Fruit fly (Drosophila melanogaster) whole organism, embryonic: ENCODE data around the gene Obp19b.

Experiments
- Awh ChIP-seq: fragments of 200-800 bp; sonication (Bioruptor generic); IDR thresholded peaks from 2 replicates; pipeline ENCODE4, ENCODE4 v1.3.6; 2022; ENCODE audit warnings: missing biosample characterization, missing genetic modification characterization
- CG10366 ChIP-seq: fragments of 200-800 bp; sonication (Bioruptor generic); IDR thresholded peaks from 2 replicates; pipeline ENCODE4 v1.3.6; 2022; ENCODE audit warnings: missing biosample characterization, missing genetic modification characterization
- CG11695 ChIP-seq: fragments of 200-800 bp; sonication (Bioruptor generic); IDR thresholded peaks from 3 replicates; pipeline ENCODE4 v1.3.6; 2022; ENCODE audit warnings: missing biosample characterization, missing genetic modification characterization
- CG12942 ChIP-seq: fragments of 200-800 bp; sonication (Bioruptor generic); optimal IDR thresholded peaks from 3 replicates; lab custom pipeline; 2016; ENCODE audit warnings: missing biosample characterization, missing genetic modification characterization
- CG13624 ChIP-seq: fragments of 200-800 bp; sonication (Bioruptor generic); optimal IDR thresholded peaks from 2 replicates; lab custom pipeline; 2016; ENCODE audit warnings: missing biosample characterization, missing genetic modification characterization
- CG14014 ChIP-seq: fragments of 200-800 bp; sonication (Bioruptor generic); IDR thresholded peaks from 2 replicates; pipeline ENCODE4 v1.3.6; 2022; ENCODE audit warnings: missing biosample characterization, missing genetic modification characterization
- CG14441 ChIP-seq: fragments of 200-800 bp; sonication (Bioruptor generic); IDR thresholded peaks from 2 replicates; pipeline ENCODE4 v1.3.6; 2022; ENCODE audit warnings: missing biosample characterization, missing genetic modification characterization
- CG15073 ChIP-seq: fragments of 200-800 bp; sonication (Bioruptor generic); optimal IDR thresholded peaks from 2 replicates; lab custom pipeline; 2016; ENCODE audit warnings: missing biosample characterization, missing genetic modification characterization
- CG2202 ChIP-seq: fragments of 200-800 bp; sonication (Bioruptor generic); optimal IDR thresholded peaks from 2 replicates; lab custom pipeline; 2018; ENCODE audit warnings: missing biosample characterization, mild to moderate bottlenecking, missing genetic modification characterization
- CG30403 ChIP-seq: fragments of 200-800 bp; sonication (Bioruptor generic); optimal IDR thresholded peaks from 3 replicates; lab custom pipeline; 2016; ENCODE audit warnings: missing biosample characterization, missing genetic modification characterization
- CG31224 ChIP-seq: fragments of 200-800 bp; sonication (Bioruptor generic); IDR thresholded peaks from 2 replicates; pipeline ENCODE4 v1.3.6; 2022; ENCODE audit warnings: missing biosample characterization, missing genetic modification characterization
- CG32772 ChIP-seq: fragments of 200-800 bp; sonication (Bioruptor generic); IDR thresholded peaks from 2 replicates; pipeline ENCODE4 v1.3.6; 2022; ENCODE audit warnings: missing biosample characterization, missing genetic modification characterization
- CG4328 ChIP-seq: fragments of 200-800 bp; sonication (Bioruptor generic); optimal IDR thresholded peaks from 3 replicates; lab custom pipeline; 2017; ENCODE audit warnings: missing biosample characterization, missing genetic modification reagents, missing genetic modification characterization
- CG4730 ChIP-seq: fragments of 200-800 bp; sonication (Bioruptor generic); IDR thresholded peaks from 2 replicates; pipeline ENCODE4 v1.3.6; 2022; ENCODE audit warnings: missing biosample characterization, missing genetic modification characterization
- CG6272 ChIP-seq: fragments of 200-800 bp; sonication (Bioruptor generic); IDR thresholded peaks from 2 replicates; pipeline ENCODE4 v1.3.6; 2022; ENCODE audit warnings: missing biosample characterization, missing genetic modification characterization
- CG6654 ChIP-seq: fragments of 200-800 bp; sonication (Bioruptor generic); optimal IDR thresholded peaks from 2 replicates; lab custom pipeline; 2017; ENCODE audit warnings: missing biosample characterization, mild to moderate bottlenecking, missing genetic modification characterization
- CG7839 ChIP-seq: fragments of 200-800 bp; sonication (Bioruptor generic); optimal IDR thresholded peaks from 3 replicates; lab custom pipeline; 2018; ENCODE audit warnings: missing biosample characterization, mild to moderate bottlenecking, missing genetic modification characterization, moderate library complexity
- CG9876 ChIP-seq: fragments of 200-800 bp; sonication (Bioruptor generic); optimal IDR thresholded peaks from 2 replicates; lab custom pipeline; 2016; ENCODE audit warnings: missing biosample characterization, missing genetic modification characterization
- Chrac-16 ChIP-seq: fragments of 200-800 bp; sonication (Bioruptor generic); optimal IDR thresholded peaks from 3 replicates; lab custom pipeline; 2016; ENCODE audit warnings: missing biosample characterization, missing genetic modification characterization
- D19A ChIP-seq: fragments of 200-800 bp; optimal IDR thresholded peaks from 3 replicates; lab custom pipeline; 2019; ENCODE audit warnings: missing biosample characterization, mild to moderate bottlenecking, missing genetic modification characterization, moderate library complexity
- Dek ChIP-seq: fragments of 200-800 bp; sonication (Bioruptor generic); optimal IDR thresholded peaks from 3 replicates; lab custom pipeline; 2019; ENCODE audit warnings: missing biosample characterization, mild to moderate bottlenecking, missing genetic modification characterization, moderate library complexity
- Dip3 ChIP-seq: fragments of 200-800 bp; sonication (Bioruptor generic); optimal IDR thresholded peaks from 3 replicates; lab custom pipeline; 2016; ENCODE audit warnings: missing biosample characterization, missing genetic modification characterization
- H2.0 ChIP-seq: fragments of 200-800 bp; sonication (Bioruptor generic); IDR thresholded peaks from 2 replicates; pipeline ENCODE4 v1.3.6; 2022; ENCODE audit warnings: missing biosample characterization, missing genetic modification characterization
- HLHmδ ChIP-seq: fragments of 200-800 bp; sonication (Bioruptor generic); optimal IDR thresholded peaks from 2 replicates; lab custom pipeline; 2018; ENCODE audit warnings: missing biosample characterization, mild to moderate bottlenecking, missing genetic modification characterization, moderate library complexity
- Hand ChIP-seq: fragments of 200-800 bp; sonication (Bioruptor generic); optimal IDR thresholded peaks from 2 replicates; lab custom pipeline; 2017; ENCODE audit warnings: mild to moderate bottlenecking, missing biosample characterization, missing genetic modification reagents, missing genetic modification characterization
- MESR4 ChIP-seq: fragments of 200-800 bp; sonication (Bioruptor generic); optimal IDR thresholded peaks from 2 replicates; lab custom pipeline; 2018; ENCODE audit warnings: missing biosample characterization, mild to moderate bottlenecking, missing genetic modification characterization, moderate library complexity
- Med ChIP-seq: fragments of 200-800 bp; sonication (Bioruptor generic); peaks from one replicate; lab custom pipeline; 2016; ENCODE audit warnings: missing biosample characterization, missing genetic modification characterization, mild to moderate bottlenecking, inconsistent platforms, moderate library complexity
- Nf-YA ChIP-seq: fragments of 200-800 bp; sonication (Bioruptor generic); IDR thresholded peaks from 2 replicates; pipeline ENCODE4 v1.3.6; 2022; ENCODE audit warnings: missing biosample characterization, missing genetic modification characterization
- Optix ChIP-seq: fragments of 200-800 bp; sonication (Bioruptor generic); IDR thresholded peaks from 3 replicates; pipeline ENCODE4 v1.3.6; 2022; ENCODE audit warnings: missing biosample characterization, missing genetic modification characterization
- Six4 ChIP-seq: fragments of 200-800 bp; sonication (Bioruptor generic); optimal IDR thresholded peaks from 2 replicates; lab custom pipeline; 2016; ENCODE audit warnings: missing biosample characterization, missing genetic modification characterization
- Sry-β ChIP-seq: fragments of 200-800 bp; sonication (Bioruptor generic); optimal IDR thresholded peaks from 2 replicates; lab custom pipeline; 2018; ENCODE audit warnings: missing biosample characterization, mild to moderate bottlenecking, missing genetic modification characterization, moderate library complexity
- Usf ChIP-seq: fragments of 200-800 bp; sonication (Bioruptor generic); optimal IDR thresholded peaks from 2 replicates; lab custom pipeline; 2017; ENCODE audit warnings: missing genotype, missing biosample characterization, missing genetic modification characterization
- ac ChIP-seq: fragments of 200-800 bp; sonication (Bioruptor generic); optimal IDR thresholded peaks from 3 replicates; lab custom pipeline; 2017; ENCODE audit warnings: missing biosample characterization, mild to moderate bottlenecking, missing genetic modification characterization
- ara ChIP-seq: fragments of 200-800 bp; sonication (Bioruptor generic); IDR thresholded peaks from 2 replicates; pipeline ENCODE4 v1.3.6; 2022; ENCODE audit warnings: missing biosample characterization, missing genetic modification characterization
- btn ChIP-seq: fragments of 200-800 bp; sonication (Bioruptor generic); optimal IDR thresholded peaks from 2 replicates; lab custom pipeline; 2016; ENCODE audit warnings: missing biosample characterization, missing genetic modification characterization
- chn ChIP-seq: fragments of 200-800 bp; sonication (Bioruptor generic); optimal IDR thresholded peaks from 2 replicates; lab custom pipeline; 2016; ENCODE audit warnings: missing biosample characterization, missing genetic modification characterization
- crp ChIP-seq, 2 experiments: fragments of 200-800 bp; sonication (Bioruptor generic); optimal IDR thresholded peaks; 2 replicates in 1 of 2; 3 replicates in 1 of 2; lab custom pipeline; 2017; ENCODE audit warnings: missing biosample characterization in 2 of 2, missing genetic modification characterization in 2 of 2, mild to moderate bottlenecking in 1 of 2, moderate library complexity in 1 of 2
- cwo ChIP-seq: fragments of 200-800 bp; sonication (Bioruptor generic); optimal IDR thresholded peaks from 3 replicates; lab custom pipeline; 2017; ENCODE audit warnings: missing biosample characterization, missing genetic modification characterization, mild to moderate bottlenecking, moderate library complexity, missing genetic modification reagents
- dm ChIP-seq: fragments of 200-800 bp; sonication (Bioruptor generic); optimal IDR thresholded peaks from 3 replicates; lab custom pipeline; 2016; ENCODE audit warnings: missing biosample characterization, missing genetic modification characterization
- emc ChIP-seq: fragments of 200-800 bp; sonication (Bioruptor generic); optimal IDR thresholded peaks from 2 replicates; lab custom pipeline; 2016; ENCODE audit warnings: missing biosample characterization, missing genetic modification characterization
- en ChIP-seq: fragments of 200-800 bp; sonication (Bioruptor generic); optimal IDR thresholded peaks from 2 replicates; lab custom pipeline; 2016; ENCODE audit warnings: missing biosample characterization, missing genetic modification characterization
- gcm2 ChIP-seq: fragments of 200-800 bp; sonication (Bioruptor generic); optimal IDR thresholded peaks from 2 replicates; lab custom pipeline; 2016; ENCODE audit warnings: missing biosample characterization, missing genetic modification characterization
- grau ChIP-seq: fragments of 200-800 bp; optimal IDR thresholded peaks from 3 replicates; lab custom pipeline; 2019; ENCODE audit warnings: missing biosample characterization, mild to moderate bottlenecking, missing genetic modification characterization, moderate library complexity
- luna ChIP-seq: fragments of 200-800 bp; sonication (Bioruptor generic); optimal IDR thresholded peaks from 2 replicates; lab custom pipeline; 2016; ENCODE audit warnings: missing biosample characterization, missing genetic modification characterization
- pfk ChIP-seq: fragments of 200-800 bp; sonication (Bioruptor generic); optimal IDR thresholded peaks from 2 replicates; lab custom pipeline; 2018; ENCODE audit warnings: missing biosample characterization, mild to moderate bottlenecking, missing genetic modification characterization, moderate library complexity
- seq ChIP-seq: fragments of 200-800 bp; sonication (Bioruptor generic); IDR thresholded peaks from 2 replicates; pipeline ENCODE4 v1.3.6; 2022; ENCODE audit warnings: missing biosample characterization, missing genetic modification characterization
- tio ChIP-seq: fragments of 200-800 bp; sonication (Bioruptor generic); optimal IDR thresholded peaks from 2 replicates; lab custom pipeline; 2017; ENCODE audit warnings: missing biosample characterization, missing genetic modification characterization, inconsistent platforms
- trem ChIP-seq: fragments of 200-800 bp; optimal IDR thresholded peaks from 3 replicates; lab custom pipeline; 2019; ENCODE audit warnings: missing biosample characterization, mild to moderate bottlenecking, missing genetic modification characterization, moderate library complexity
- unpg ChIP-seq: fragments of 200-800 bp; sonication (Bioruptor generic); optimal IDR thresholded peaks from 3 replicates; lab custom pipeline; 2018; ENCODE audit warnings: missing biosample characterization, mild to moderate bottlenecking, missing genetic modification characterization, moderate library complexity
- vnd ChIP-seq: fragments of 200-800 bp; sonication (Bioruptor generic); IDR thresholded peaks from 3 replicates; pipeline ENCODE4 v1.3.6; 2022; ENCODE audit warnings: missing biosample characterization, missing genetic modification characterization; ENCODE audit not compliant: partially characterized antibody

Obp19b gene

DNA sequence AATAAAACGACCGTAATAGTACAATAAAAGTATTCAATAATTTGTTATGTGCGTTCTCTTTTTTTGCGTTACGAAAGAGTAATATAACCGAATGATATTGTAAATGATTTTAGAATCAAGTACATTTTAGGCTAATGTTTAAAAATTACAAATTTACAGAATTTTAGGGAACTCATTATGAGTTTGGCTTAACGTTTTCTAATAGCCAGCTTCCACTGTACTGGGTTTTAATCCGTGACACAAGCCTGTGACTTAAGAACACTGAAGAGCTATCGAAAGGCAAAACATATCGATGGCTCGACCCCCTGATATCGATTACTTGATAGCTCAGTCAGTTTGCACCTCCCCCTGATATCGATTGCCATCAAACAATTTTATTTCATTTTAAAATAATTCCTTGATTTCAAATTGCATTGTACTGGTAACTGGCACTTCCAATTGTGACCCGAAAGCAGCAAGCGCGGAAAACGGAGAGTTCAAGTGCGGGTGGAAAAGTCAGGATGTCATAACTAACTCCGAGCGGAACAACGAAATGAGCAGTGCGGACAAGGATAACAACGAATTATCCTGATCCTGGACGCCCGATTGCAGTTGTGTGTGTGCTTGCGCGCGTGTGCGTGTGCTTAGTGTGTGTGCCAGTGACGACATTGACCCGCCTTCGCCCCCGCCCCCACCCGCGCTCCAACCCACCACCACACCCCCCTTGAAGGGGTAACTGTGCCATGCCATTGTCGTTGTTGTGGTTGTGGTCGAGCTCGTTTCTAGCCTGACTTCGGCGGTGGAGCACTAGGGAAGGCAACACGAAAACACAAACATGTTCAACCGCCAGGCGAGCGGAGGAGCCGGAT lies 22.2 kb upstream of the Obp19b start, which contains the start of gene HERC2 (continued):
- TF ChIP-seq Nf-YA (no peak), Med (GFP tag; lab: Kevin White, UChicago) (peak; percentile 91), CG12942 (GFP tag; lab: Kevin White, UChicago) (peak; percentile 34), crp (GFP tag; optimal IDR thresholded peaks at IDR 0.05; lab: Kevin White, UChicago) (no peak), CG6272 (GFP tag; lab: Robert Waterston, UW) (peak; percentile 67), pfk (GFP tag; lab: Kevin White, UChicago) (no peak), vnd (GFP tag; lab: Robert Waterston, UW) (peak; percentile 87), seq (GFP tag; lab: Robert Waterston, UW) (no peak), tio (no peak), emc (GFP tag; lab: Kevin White, UChicago) (no peak), luna (GFP tag; lab: Kevin White, UChicago) (no peak), CG13624 (GFP tag; lab: Kevin White, UChicago) (peak; percentile 55), grau (tag; lab: Kevin White, UChicago) (peak; percentile 95), ac (GFP tag; lab: Kevin White, UChicago) (no peak), Sry-β (no peak), Chrac-16 (GFP tag; lab: Kevin White, UChicago) (peak; percentile 51), CG4328 (GFP tag; lab: Kevin White, UChicago) (no peak), Hand (GFP tag; lab: Kevin White, UChicago) (no peak), chn (GFP tag; lab: Kevin White, UChicago) (peak; percentile 58), CG9876 (peak; percentile 15), gcm2 (GFP tag; lab: Kevin White, UChicago) (no peak), D19A (tag; lab: Kevin White, UChicago) (no peak), CG2202 (no peak), HLHmδ (GFP tag; lab: Kevin White, UChicago) (no peak), ara (no peak; the same call in 1 of the 2 replicates), trem (tag; lab: Kevin White, UChicago) (no peak), Awh (GFP tag; lab: Robert Waterston, UW) (no peak), Dek (tag; lab: Kevin White, UChicago) (peak; percentile 12), Usf (GFP tag; lab: Kevin White, UChicago) (no peak), CG11695 (GFP tag; lab: Robert Waterston, UW) (no peak), CG14014 (GFP tag; lab: Robert Waterston, UW) (0 out of 2 replicates have a peak, but pooled peaks have one; percentile 24), CG32772 (peak; percentile 70), cwo (GFP tag; lab: Kevin White, UChicago) (no peak), CG15073 (no peak), CG31224 (no peak), CG7839 (tag; lab: Kevin White, UChicago) (no peak), Six4 (GFP tag; lab: Kevin White, UChicago) (no peak), CG10366 (GFP tag; lab: Robert Waterston, UW) (peak; percentile 52), btn (GFP tag; lab: Kevin White, UChicago) (no peak), CG14441 (peak; percentile 58), Dip3 (GFP tag; lab: Kevin White, UChicago) (peak; percentile 15), unpg (GFP tag; lab: Kevin White, UChicago) (no peak), CG6654 (GFP tag; lab: Kevin White, UChicago) (no peak), CG4730 (GFP tag; lab: Robert Waterston, UW) (0 out of 2 replicates have a peak, but pooled peaks have one; percentile 33), H2.0 (GFP tag; lab: Robert Waterston, UW) (peak; percentile 39; the same call in 1 of the 2 replicates), CG30403 (peak; percentile 53), MESR4 (GFP tag; lab: Kevin White, UChicago) (peak; percentile 78), Optix (GFP tag; lab: Robert Waterston, UW) (no peak), dm (no peak), en (GFP tag; lab: Kevin White, UChicago) (peak; percentile 22)
